Fruit fly (Drosophila melanogaster): Measurements from ENCODE around the gene CG2685.

DNA sequence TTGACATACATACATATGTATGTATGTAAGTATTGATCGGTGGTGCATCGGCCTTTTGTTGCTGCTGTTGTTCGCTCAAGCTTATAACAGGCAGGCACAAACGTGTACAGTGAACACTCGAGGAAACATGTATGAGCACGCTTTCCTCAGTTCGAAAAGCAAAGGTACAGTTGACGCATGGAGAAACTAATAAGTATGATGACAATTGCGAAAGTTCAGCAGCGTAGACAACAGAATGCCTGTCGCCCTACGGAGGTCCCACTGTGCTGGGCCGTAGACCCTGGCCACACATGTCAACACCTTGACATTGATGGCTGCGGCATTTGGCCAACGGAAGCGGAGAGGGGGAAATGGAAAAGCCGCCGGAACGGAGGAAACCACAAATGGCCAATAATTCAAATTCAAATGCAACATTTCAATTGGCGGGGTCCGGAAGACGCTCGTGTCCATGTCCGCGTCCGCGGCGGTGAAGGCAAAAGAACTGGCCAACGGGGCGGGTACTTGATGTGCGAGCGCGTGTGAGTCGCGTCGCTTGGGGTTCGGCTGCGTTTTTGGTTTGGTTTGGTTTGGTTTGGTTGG is 5.5 kb downstream of the CG2685 start, which contains the start of gene CG2681:
- TF ChIP-seq pan (optimal IDR thresholded peaks at IDR 0.05) (no peak), lola (GFP tag; optimal IDR thresholded peaks at IDR 0.05) (no peak), h (GFP tag; optimal IDR thresholded peaks at IDR 0.05) (peak; percentile 9), psq (GFP tag; optimal IDR thresholded peaks at IDR 0.05) (no peak), dl (GFP tag; optimal IDR thresholded peaks at IDR 0.05; ENCODE audit: insufficient read depth in 1 of 2, partially characterized antibody in 2 of 2) (no peak), Abd-B (GFP tag; optimal IDR thresholded peaks at IDR 0.05) (no peak), Hr78 (GFP tag; optimal IDR thresholded peaks at IDR 0.05) (no peak)

All from whole organism, wandering third instar larva.